Worm (Caenorhabditis elegans): ENCODE results near the gene Y14H12A.1.

- TF ChIP-seq ceh-88 (GFP tag; IDR thresholded peaks at IDR 0.05) (no peak), ceh-90 (tag; optimal IDR thresholded peaks at IDR 0.05) (no peak), ceh-82 (tag; optimal IDR thresholded peaks at IDR 0.05) (no peak), ztf-4 (tag; optimal IDR thresholded peaks at IDR 0.05) (no peak), nhr-28 (tag; optimal IDR thresholded peaks at IDR 0.05) (no peak)
Measured at ce11 chrII:3982313-3982712, 10.7 kb upstream of the Y14H12A.1 start, which contains the start of gene lin-31.
